Fruit fly (Drosophila melanogaster) whole organism, embryonic: ENCODE measurements around the gene CG34297.

Experiments
- CG10267 ChIP-seq: fragments of 200-800 bp; sonication (Bioruptor generic); optimal IDR thresholded peaks from 2 replicates; lab custom pipeline; 2018; ENCODE audit warnings: missing biosample characterization, mild to moderate bottlenecking, missing genetic modification characterization, moderate library complexity
- CG10431 ChIP-seq: fragments of 200-800 bp; sonication (Bioruptor generic); optimal IDR thresholded peaks from 3 replicates; lab custom pipeline; 2018; ENCODE audit warnings: missing biosample characterization, mild to moderate bottlenecking, missing genetic modification characterization
- CG7271 ChIP-seq: fragments of 200-800 bp; sonication (Bioruptor generic); optimal IDR thresholded peaks from 2 replicates; lab custom pipeline; 2018; ENCODE audit warnings: missing biosample characterization, mild to moderate bottlenecking, missing genetic modification characterization, moderate library complexity
- Mes4 ChIP-seq: fragments of 200-800 bp; sonication (Bioruptor generic); optimal IDR thresholded peaks from 2 replicates; lab custom pipeline; 2016; ENCODE audit warnings: missing biosample characterization, missing genetic modification characterization
- Xrp1 ChIP-seq: fragments of 200-800 bp; sonication (Bioruptor generic); IDR thresholded peaks from 2 replicates; pipeline ENCODE4 v1.3.6; 2022; ENCODE audit warnings: missing biosample characterization, missing genetic modification characterization
- chm ChIP-seq: fragments of 200-800 bp; sonication (Bioruptor generic); IDR thresholded peaks from 2 replicates; pipeline ENCODE4 v1.3.6; 2022; ENCODE audit warnings: missing biosample characterization, missing genetic modification characterization
- inv ChIP-seq: fragments of 200-800 bp; sonication (Bioruptor generic); IDR thresholded peaks from 2 replicates; pipeline ENCODE4 v1.3.6; 2022; ENCODE audit warnings: missing biosample characterization, missing genetic modification characterization; ENCODE audit not compliant: partially characterized antibody
- jigr1 ChIP-seq: fragments of 200-800 bp; sonication (Bioruptor generic); IDR thresholded peaks from 3 replicates; pipeline ENCODE4 v1.3.6; 2022; ENCODE audit warnings: missing biosample characterization, missing genetic modification characterization
- trem ChIP-seq: fragments of 200-800 bp; optimal IDR thresholded peaks from 3 replicates; lab custom pipeline; 2019; ENCODE audit warnings: missing biosample characterization, mild to moderate bottlenecking, missing genetic modification characterization, moderate library complexity

- TF ChIP-seq CG10267 (tag; lab: Kevin White, UChicago) (no peak), CG10431 (GFP tag; lab: Kevin White, UChicago) (no peak), trem (tag; lab: Kevin White, UChicago) (no peak), Xrp1 (GFP tag; lab: Robert Waterston, UW) (no peak), inv (GFP tag; lab: Robert Waterston, UW) (no peak), CG7271 (tag; lab: Kevin White, UChicago) (no peak), Mes4 (GFP tag; lab: Kevin White, UChicago) (no peak), chm (GFP tag; lab: Robert Waterston, UW) (0 out of 2 replicates have a peak, but pooled peaks have one; percentile 52), jigr1 (no peak)
These were observed 5.8 kb downstream of the CG34297 start, which contains the start of gene pb for dm6 chr3R:6741983-6742382.
